Worm (Caenorhabditis elegans) whole organism, late embryonic: ENCODE results near the gene Y110A2AL.7.

Source experiments
- K02D7.2 ChIP-seq: sonication (generic microtip); optimal IDR thresholded peaks from 2 replicates; lab custom pipeline; 2017; ENCODE audit warnings: mild to moderate bottlenecking, missing genetic modification characterization, missing compliant biosample characterization
- ceh-14 ChIP-seq: sonication (generic microtip); optimal IDR thresholded peaks from 2 replicates; lab custom pipeline; 2016; ENCODE audit warnings: missing genotype, missing genetic modification characterization, missing compliant biosample characterization
- gmeb-2 ChIP-seq: sonication (generic microtip); optimal IDR thresholded peaks from 2 replicates; lab custom pipeline; 2016; ENCODE audit warnings: missing genetic modification characterization, inconsistent platforms, missing compliant biosample characterization
- npax-4 ChIP-seq: sonication (generic microtip); optimal IDR thresholded peaks from 2 replicates; lab custom pipeline; 2016; ENCODE audit warnings: missing genetic modification characterization, missing compliant biosample characterization
- pqm-1 ChIP-seq: sonication (generic microtip); optimal IDR thresholded peaks from 2 replicates; lab custom pipeline; 2016; ENCODE audit warnings: missing genetic modification characterization, missing compliant biosample characterization
- sox-2 ChIP-seq: fragments of 200-800 bp; sonication (Bioruptor generic); IDR thresholded peaks from 2 replicates; pipeline ENCODE4 v1.3.6; 2022; ENCODE audit warnings: missing genetic modification reagents, missing genetic modification characterization, missing compliant biosample characterization
- sox-4 ChIP-seq: sonication (generic microtip); optimal IDR thresholded peaks from 2 replicates; lab custom pipeline; 2017; ENCODE audit warnings: mild to moderate bottlenecking, missing genetic modification characterization, inconsistent platforms, missing compliant biosample characterization
- unc-3 ChIP-seq, 2 experiments: fragments of 200-800 bp in 1 of 2; sonication (Bioruptor generic) in 1 of 2; sonication (generic microtip) in 1 of 2; conservative IDR thresholded peaks in 1 of 2; optimal IDR thresholded peaks in 1 of 2; 2 replicates each; pipeline versions ENCODE4 v1.3.6 to Lab custom; 2016 to 2022; ENCODE audit warnings: missing compliant biosample characterization in 2 of 2, missing genetic modification characterization in 2 of 2, missing genetic modification reagents in 1 of 2
- unc-42 ChIP-seq: sonication (generic microtip); optimal IDR thresholded peaks from 2 replicates; lab custom pipeline; 2016; ENCODE audit warnings: missing genotype, missing genetic modification characterization, missing compliant biosample characterization
- zip-5 ChIP-seq: sonication (generic microtip); optimal IDR thresholded peaks from 2 replicates; lab custom pipeline; 2016; ENCODE audit warnings: missing genetic modification characterization, missing compliant biosample characterization

ce11 chrII:2852493-2852892 is 9.5 kb upstream of the Y110A2AL.7 start, which contains the start of gene ptc-3:
- TF ChIP-seq unc-42 (tag; lab: Kevin White, UChicago) (no peak), sox-2 (GFP tag; lab: Robert Waterston, UW) (no peak), sox-4 (tag; lab: Kevin White, UChicago) (no peak), K02D7.2 (tag; lab: Kevin White, UChicago) (no peak), zip-5 (no peak), ceh-14 (tag; lab: Kevin White, UChicago) (no peak), npax-4 (tag; lab: Kevin White, UChicago) (no peak), gmeb-2 (no peak), unc-3 (GFP tag; conservative IDR thresholded peaks at IDR 0.05; lab: Robert Waterston, UW) (no peak), unc-3 (tag; optimal IDR thresholded peaks at IDR 0.05; lab: Kevin White, UChicago) (no peak), pqm-1 (tag; lab: Kevin White, UChicago) (no peak)
